Fruit fly (Drosophila melanogaster) Kc167 (cell line): Measurements from ENCODE around the gene Mkp.

ENCODE experiments used
- Myc ChIP-seq: fragments of >200 bp; optimal IDR thresholded peaks from 2 replicates; lab custom pipeline; 2017; ENCODE audit warnings: missing external identifiers
- h ChIP-seq: fragments of >200 bp; optimal IDR thresholded peaks from 3 replicates; lab custom pipeline; 2018; ENCODE audit warnings: missing external identifiers
- insv ChIP-seq: fragments of >200 bp; optimal IDR thresholded peaks from 3 replicates; lab custom pipeline; 2018; ENCODE audit warnings: missing external identifiers
- psq ChIP-seq: fragments of >200 bp; optimal IDR thresholded peaks from 2 replicates; lab custom pipeline; 2017; ENCODE audit warnings: missing external identifiers
- ttk ChIP-seq: sonication (Bioruptor generic); optimal IDR thresholded peaks from 2 replicates; lab custom pipeline; 2017; ENCODE audit warnings: missing external identifiers

DNA sequence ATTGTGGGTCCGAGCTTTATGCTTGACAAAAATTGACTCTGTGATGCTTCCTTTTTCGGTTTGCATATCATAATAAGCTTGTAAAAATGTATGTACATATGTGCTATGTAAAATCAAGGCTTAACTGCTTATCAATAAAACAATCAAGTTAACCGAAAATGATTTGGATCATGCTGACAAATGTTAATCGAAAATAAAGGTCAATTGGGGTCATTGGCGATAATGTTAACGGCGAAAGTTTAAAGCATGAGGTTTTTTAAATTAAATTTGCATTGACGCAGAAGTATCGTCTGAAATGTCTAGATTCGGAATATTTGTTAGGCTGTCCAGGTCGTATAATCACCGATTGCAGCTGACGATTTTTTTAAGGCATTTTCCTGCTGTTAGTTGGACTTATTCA is 32.0 kb upstream of the Mkp start, which contains the start of gene Kaz1-ORFB:
- TF ChIP-seq psq (lab: Kevin White, UChicago) (no peak), Myc (lab: Kevin White, UChicago) (no peak), insv (lab: Kevin White, UChicago) (no peak), ttk (lab: Kevin White, UChicago) (no peak), h (lab: Kevin White, UChicago) (no peak)
